Fruit fly (Drosophila melanogaster): ENCODE results near the gene CG43084.
A peak's percentile ranks its signal among the peaks of the same experiment; 100 is the strongest.

The CG43084 gene

dm6 chr3L:15650552-15650951 lies at the start of gene CG43084:
CG43084 (plus strand) TSS chr3L:15650852.
- no peak for TF ChIP-seq Hr96 (GFP tag; optimal IDR thresholded peaks at IDR 0.05)

dm6 chr3L:15604979-15605378 lies 45.7 kb upstream of the CG43084 start:
- TF ChIP-seq CG12768 (GFP tag; optimal IDR thresholded peaks at IDR 0.05) (no peak), kay (GFP tag; ENCODE audit: borderline replicate concordance) (no peak), CG7045 (GFP tag; optimal IDR thresholded peaks at IDR 0.05) (no peak), tj (GFP tag; optimal IDR thresholded peaks at IDR 0.05) (no peak), Crg-1 (GFP tag; optimal IDR thresholded peaks at IDR 0.05) (no peak), Clk (GFP tag; optimal IDR thresholded peaks at IDR 0.05) (no peak), CG7101 (tag; optimal IDR thresholded peaks at IDR 0.05) (no peak), Mnt (GFP tag; optimal IDR thresholded peaks at IDR 0.05) (no peak), cnc (optimal IDR thresholded peaks at IDR 0.05) (no peak), CG33017 (tag; optimal IDR thresholded peaks at IDR 0.05) (no peak), CG1620 (GFP tag; optimal IDR thresholded peaks at IDR 0.05) (no peak), CG14711 (tag; optimal IDR thresholded peaks at IDR 0.05) (no peak), CG11617 (GFP tag; optimal IDR thresholded peaks at IDR 0.05) (no peak), ovo (GFP tag; optimal IDR thresholded peaks at IDR 0.05) (no peak), toe (GFP tag; optimal IDR thresholded peaks at IDR 0.05) (no peak), CG5204 (GFP tag; optimal IDR thresholded peaks at IDR 0.05) (no peak), bab1 (GFP tag; optimal IDR thresholded peaks at IDR 0.05) (no peak), pad (GFP tag; optimal IDR thresholded peaks at IDR 0.05) (no peak), Hr96 (GFP tag; optimal IDR thresholded peaks at IDR 0.05) (no peak), cic (GFP tag; optimal IDR thresholded peaks at IDR 0.05) (no peak)

dm6 chr3L:15610109-15610508 lies 40.5 kb upstream of the CG43084 start, which contains the start of gene CG7650:
CG7650 (minus strand) TSS chr3L:15610386.
- no peak for TF ChIP-seq Hr96 (GFP tag; optimal IDR thresholded peaks at IDR 0.05)
- TF ChIP-seq bab1 (GFP tag; optimal IDR thresholded peaks at IDR 0.05) = peak; percentile 59
- no peak for TF ChIP-seq cnc (optimal IDR thresholded peaks at IDR 0.05)

dm6 chr3L:15612728-15613127 lies 37.9 kb upstream of the CG43084 start, which contains the start of gene CG13449:
CG13449 (minus strand) TSS chr3L:15612828.
- no peak for TF ChIP-seq cic (GFP tag; optimal IDR thresholded peaks at IDR 0.05)
- TF ChIP-seq CG14711 (tag; optimal IDR thresholded peaks at IDR 0.05) = no peak
- no peak for TF ChIP-seq tj (GFP tag; optimal IDR thresholded peaks at IDR 0.05)
- no peak for TF ChIP-seq cnc (optimal IDR thresholded peaks at IDR 0.05)
- TF ChIP-seq Crg-1 (GFP tag; optimal IDR thresholded peaks at IDR 0.05) = no peak
- TF ChIP-seq toe (GFP tag; optimal IDR thresholded peaks at IDR 0.05) = no peak
- TF ChIP-seq Mnt (GFP tag; optimal IDR thresholded peaks at IDR 0.05) = no peak
- no peak for TF ChIP-seq Hr96 (GFP tag; optimal IDR thresholded peaks at IDR 0.05)
- no peak for TF ChIP-seq CG5204 (GFP tag; optimal IDR thresholded peaks at IDR 0.05)
- no peak for TF ChIP-seq ovo (GFP tag; optimal IDR thresholded peaks at IDR 0.05)
- no peak for TF ChIP-seq Clk (GFP tag; optimal IDR thresholded peaks at IDR 0.05)

dm6 chr3L:15616490-15616889 lies 34.2 kb upstream of the CG43084 start:
- TF ChIP-seq bab1 (GFP tag; optimal IDR thresholded peaks at IDR 0.05) (no peak), CG1620 (GFP tag; optimal IDR thresholded peaks at IDR 0.05) (no peak), CG33017 (tag; optimal IDR thresholded peaks at IDR 0.05) (no peak), CG7045 (GFP tag; optimal IDR thresholded peaks at IDR 0.05) (no peak), Mnt (GFP tag; optimal IDR thresholded peaks at IDR 0.05) (no peak), CG12768 (GFP tag; optimal IDR thresholded peaks at IDR 0.05) (no peak), tj (GFP tag; optimal IDR thresholded peaks at IDR 0.05) (no peak), CG5204 (GFP tag; optimal IDR thresholded peaks at IDR 0.05) (no peak), Clk (GFP tag; optimal IDR thresholded peaks at IDR 0.05) (no peak), ovo (GFP tag; optimal IDR thresholded peaks at IDR 0.05) (no peak), pad (GFP tag; optimal IDR thresholded peaks at IDR 0.05) (no peak), cic (GFP tag; optimal IDR thresholded peaks at IDR 0.05) (no peak)

- TF ChIP-seq CG7045 (GFP tag; optimal IDR thresholded peaks at IDR 0.05) (no peak), pad (GFP tag; optimal IDR thresholded peaks at IDR 0.05) (no peak), toe (GFP tag; optimal IDR thresholded peaks at IDR 0.05) (no peak), ovo (GFP tag; optimal IDR thresholded peaks at IDR 0.05) (no peak), cnc (optimal IDR thresholded peaks at IDR 0.05) (no peak), Mnt (GFP tag; optimal IDR thresholded peaks at IDR 0.05) (no peak), CG1620 (GFP tag; optimal IDR thresholded peaks at IDR 0.05) (no peak), Hr96 (GFP tag; optimal IDR thresholded peaks at IDR 0.05) (no peak), Clk (GFP tag; optimal IDR thresholded peaks at IDR 0.05) (no peak), CG7101 (tag; optimal IDR thresholded peaks at IDR 0.05) (no peak), cic (GFP tag; optimal IDR thresholded peaks at IDR 0.05) (no peak), CG11617 (GFP tag; optimal IDR thresholded peaks at IDR 0.05) (no peak), tj (GFP tag; optimal IDR thresholded peaks at IDR 0.05) (no peak), bab1 (GFP tag; optimal IDR thresholded peaks at IDR 0.05) (no peak), CG5204 (GFP tag; optimal IDR thresholded peaks at IDR 0.05) (no peak), CG12768 (GFP tag; optimal IDR thresholded peaks at IDR 0.05) (no peak), CG33017 (tag; optimal IDR thresholded peaks at IDR 0.05) (no peak), CG14711 (tag; optimal IDR thresholded peaks at IDR 0.05) (no peak), kay (GFP tag; ENCODE audit: borderline replicate concordance) (no peak)
These were observed 33.8 kb upstream of the CG43084 start for dm6 chr3L:15616900-15617299.

dm6 chr3L:15619626-15620247 lies 30.9 kb upstream of the CG43084 start, which contains the start of gene Phs:
Phs (plus strand) TSS chr3L:15619901.
- TF ChIP-seq cic (GFP tag; optimal IDR thresholded peaks at IDR 0.05) = peak; percentile 53
- peak; percentile 90 for TF ChIP-seq pad (GFP tag; optimal IDR thresholded peaks at IDR 0.05)
- peak; percentile 81 for TF ChIP-seq CG5204 (GFP tag; optimal IDR thresholded peaks at IDR 0.05)
- peak; percentile 77 for TF ChIP-seq CG7045 (GFP tag; optimal IDR thresholded peaks at IDR 0.05)
- TF ChIP-seq Clk (GFP tag; optimal IDR thresholded peaks at IDR 0.05) = peak; percentile 82
- TF ChIP-seq toe (GFP tag; optimal IDR thresholded peaks at IDR 0.05) = peak; percentile 82
- peak; percentile 52 for TF ChIP-seq CG11617 (GFP tag; optimal IDR thresholded peaks at IDR 0.05)
- TF ChIP-seq cnc (optimal IDR thresholded peaks at IDR 0.05) = no peak
- TF ChIP-seq Hr96 (GFP tag; optimal IDR thresholded peaks at IDR 0.05) = peak; percentile 84
- peak; percentile 97 for TF ChIP-seq CG1620 (GFP tag; optimal IDR thresholded peaks at IDR 0.05)
- TF ChIP-seq bab1 (GFP tag; optimal IDR thresholded peaks at IDR 0.05) = peak; percentile 20
- peak; percentile 86 for TF ChIP-seq Mnt (GFP tag; optimal IDR thresholded peaks at IDR 0.05)
- TF ChIP-seq kay (GFP tag; ENCODE audit: borderline replicate concordance) = no peak
- TF ChIP-seq Crg-1 (GFP tag; optimal IDR thresholded peaks at IDR 0.05) = peak; percentile 97
- peak; percentile 67 for TF ChIP-seq CG33017 (tag; optimal IDR thresholded peaks at IDR 0.05)
- TF ChIP-seq CG14711 (tag; optimal IDR thresholded peaks at IDR 0.05) = peak; percentile 69
- TF ChIP-seq ovo (GFP tag; optimal IDR thresholded peaks at IDR 0.05) = peak; percentile 73
- peak; percentile 85 for TF ChIP-seq CG7101 (tag; optimal IDR thresholded peaks at IDR 0.05)
- peak; percentile 86 for TF ChIP-seq CG12768 (GFP tag; optimal IDR thresholded peaks at IDR 0.05)
- TF ChIP-seq tj (GFP tag; optimal IDR thresholded peaks at IDR 0.05) = peak; percentile 77

Measured in whole organism, adult.